Worm (Caenorhabditis elegans) whole organism, young adult: ENCODE data around the gene B0454.6.

Experiments used
- B0019.2 ChIP-seq: fragments of 200-800 bp; sonication (Bioruptor generic); conservative IDR thresholded peaks from 2 replicates; pipeline ENCODE4 v1.3.6; 2022; ENCODE audit warnings: missing genetic modification reagents, missing genetic modification characterization, missing compliant biosample characterization
- B0035.1 ChIP-seq: sonication (generic microtip); optimal IDR thresholded peaks from 2 replicates; lab custom pipeline; 2016; ENCODE audit warnings: missing genetic modification characterization, mild to moderate bottlenecking, missing compliant biosample characterization, missing genotype, missing genetic modification reagents
- F23B12.7 ChIP-seq: sonication (generic microtip); optimal IDR thresholded peaks from 2 replicates; lab custom pipeline; 2017; ENCODE audit warnings: missing genetic modification characterization, mild to moderate bottlenecking, missing compliant biosample characterization, antibody characterized with exemption, moderate library complexity; ENCODE audit not compliant: insufficient read depth
- F33H1.4 ChIP-seq: fragments of 200-800 bp; sonication (Bioruptor generic); IDR thresholded peaks from 2 replicates; pipeline ENCODE4 v1.3.6; 2022; ENCODE audit warnings: missing genetic modification reagents, missing genetic modification characterization, missing compliant biosample characterization
- F55B11.4 ChIP-seq: sonication (generic microtip); optimal IDR thresholded peaks from 2 replicates; lab custom pipeline; 2016; ENCODE audit warnings: missing compliant biosample characterization, missing genetic modification characterization, borderline replicate concordance; ENCODE audit not compliant: insufficient read depth
- F57A8.1 ChIP-seq: fragments of 200-800 bp; sonication (Bioruptor generic); optimal IDR thresholded peaks from 2 replicates; lab custom pipeline; 2018; ENCODE audit warnings: mild to moderate bottlenecking, missing genetic modification characterization, moderate library complexity, missing compliant biosample characterization
- F57C9.4 ChIP-seq: sonication (generic microtip); optimal IDR thresholded peaks from 2 replicates; lab custom pipeline; 2017; ENCODE audit warnings: mild to moderate bottlenecking, missing genetic modification characterization, missing compliant biosample characterization
- akir-1 ChIP-seq: fragments of 200-800 bp; sonication (Bioruptor generic); optimal IDR thresholded peaks from 2 replicates; lab custom pipeline; 2018; ENCODE audit warnings: mild to moderate bottlenecking, missing genetic modification characterization, moderate library complexity, missing compliant biosample characterization
- aptf-3 ChIP-seq: fragments of 200-800 bp; sonication (Bioruptor generic); IDR thresholded peaks from 2 replicates; pipeline ENCODE4 v1.3.6; 2022; ENCODE audit warnings: missing genetic modification characterization, missing compliant biosample characterization
- atf-7 ChIP-seq: sonication (generic microtip); optimal IDR thresholded peaks from 2 replicates; lab custom pipeline; 2017; ENCODE audit warnings: mild to moderate bottlenecking, missing genetic modification characterization, missing compliant biosample characterization
- attf-6 ChIP-seq: fragments of 200-800 bp; sonication (Bioruptor generic); IDR thresholded peaks from 2 replicates; pipeline ENCODE4 v1.3.6; 2022; ENCODE audit warnings: missing genetic modification reagents, missing genetic modification characterization, missing compliant biosample characterization
- bed-1 ChIP-seq: fragments of 200-800 bp; sonication (Bioruptor generic); IDR thresholded peaks from 2 replicates; pipeline ENCODE4 v1.3.6; 2022; ENCODE audit warnings: missing genetic modification reagents, missing genetic modification characterization, missing compliant biosample characterization
- ceh-100 ChIP-seq: fragments of 200-800 bp; sonication (Bioruptor generic); IDR thresholded peaks from 2 replicates; pipeline ENCODE4 v1.3.6; 2022; ENCODE audit warnings: missing genetic modification reagents, missing genetic modification characterization, missing compliant biosample characterization
- ceh-58 ChIP-seq: fragments of 200-800 bp; sonication (Bioruptor generic); IDR thresholded peaks from 2 replicates; pipeline ENCODE4 v1.3.6; 2022; ENCODE audit warnings: missing genetic modification characterization, missing compliant biosample characterization
- die-1 ChIP-seq: sonication (generic microtip); optimal IDR thresholded peaks from 2 replicates; lab custom pipeline; 2016; ENCODE audit warnings: missing genotype, mild to moderate bottlenecking, missing genetic modification characterization, missing compliant biosample characterization
- egl-18 ChIP-seq: fragments of 200-800 bp; sonication (Bioruptor generic); IDR thresholded peaks from 2 replicates; pipeline ENCODE4 v1.3.6; 2022; ENCODE audit warnings: missing genetic modification reagents, missing genetic modification characterization, missing compliant biosample characterization
- fkh-3 ChIP-seq: sonication (generic microtip); optimal IDR thresholded peaks from 2 replicates; lab custom pipeline; 2016; ENCODE audit warnings: mild to moderate bottlenecking, missing genetic modification characterization, missing compliant biosample characterization
- him-1 ChIP-seq: sonication (generic microtip); optimal IDR thresholded peaks from 2 replicates; lab custom pipeline; 2016; ENCODE audit warnings: missing genotype, missing genetic modification reagents, missing genetic modification characterization, missing compliant biosample characterization
- hlh-12 ChIP-seq: sonication (generic microtip); optimal IDR thresholded peaks from 2 replicates; lab custom pipeline; 2016; ENCODE audit warnings: missing genetic modification characterization, missing compliant biosample characterization
- hmg-1.2 ChIP-seq: fragments of 200-800 bp; sonication (Bioruptor generic); IDR thresholded peaks from 2 replicates; pipeline ENCODE4 v1.3.6; 2022; ENCODE audit warnings: missing genetic modification reagents, missing genetic modification characterization, missing compliant biosample characterization
- hrde-1 ChIP-seq: sonication (generic microtip); optimal IDR thresholded peaks from 2 replicates; lab custom pipeline; 2016; ENCODE audit warnings: missing genetic modification characterization, mild to moderate bottlenecking, missing compliant biosample characterization, moderate library complexity, missing genotype, missing genetic modification reagents, borderline replicate concordance
- hsf-1 ChIP-seq: fragments of 200-800 bp; sonication (Bioruptor generic); IDR thresholded peaks from 2 replicates; pipeline ENCODE4 v1.3.6; 2022; ENCODE audit warnings: missing genetic modification reagents, missing genetic modification characterization, missing compliant biosample characterization
- lsl-1 ChIP-seq: fragments of 200-800 bp; sonication (Bioruptor generic); optimal IDR thresholded peaks from 2 replicates; lab custom pipeline; 2018; ENCODE audit warnings: mild to moderate bottlenecking, missing genetic modification characterization, moderate library complexity, missing compliant biosample characterization
- lsy-27 ChIP-seq: sonication (generic microtip); optimal IDR thresholded peaks from 2 replicates; lab custom pipeline; 2017; ENCODE audit warnings: missing genetic modification characterization, mild to moderate bottlenecking, missing compliant biosample characterization, antibody characterized with exemption, missing genotype, borderline replicate concordance; ENCODE audit not compliant: insufficient read depth
- madf-3 ChIP-seq: fragments of 200-800 bp; sonication (Bioruptor generic); IDR thresholded peaks from 2 replicates; pipeline ENCODE4 v1.3.6; 2022; ENCODE audit warnings: missing genetic modification reagents, missing genetic modification characterization, missing compliant biosample characterization
- madf-6 ChIP-seq: fragments of 200-800 bp; sonication (Bioruptor generic); IDR thresholded peaks from 2 replicates; pipeline ENCODE4 v1.3.6; 2022; ENCODE audit warnings: missing genetic modification reagents, missing genetic modification characterization, missing compliant biosample characterization
- mcd-1 ChIP-seq: fragments of 200-800 bp; sonication (Bioruptor generic); IDR thresholded peaks from 2 replicates; pipeline ENCODE4 v1.3.6; 2022; ENCODE audit warnings: missing genetic modification reagents, missing genetic modification characterization, missing compliant biosample characterization
- mes-4 ChIP-seq: sonication (generic microtip); optimal IDR thresholded peaks from 2 replicates; lab custom pipeline; 2016; ENCODE audit warnings: missing genotype, missing genetic modification characterization, missing compliant biosample characterization
- mxl-1 ChIP-seq: sonication (generic microtip); optimal IDR thresholded peaks from 2 replicates; lab custom pipeline; 2016; ENCODE audit warnings: missing genetic modification characterization, missing compliant biosample characterization
- nfya-1 ChIP-seq: sonication (generic microtip); optimal IDR thresholded peaks from 2 replicates; lab custom pipeline; 2017; ENCODE audit warnings: antibody characterized with exemption, missing compliant biosample characterization, missing genetic modification characterization, borderline replicate concordance; ENCODE audit not compliant: insufficient read depth
- nfya-2 ChIP-seq: fragments of 200-800 bp; sonication (Bioruptor generic); IDR thresholded peaks from 2 replicates; pipeline ENCODE4 v1.3.6; 2022; ENCODE audit warnings: missing genetic modification reagents, missing genetic modification characterization, missing compliant biosample characterization
- nhr-80 ChIP-seq: sonication (generic microtip); optimal IDR thresholded peaks from 2 replicates; lab custom pipeline; 2016; ENCODE audit warnings: missing genetic modification characterization, missing compliant biosample characterization
- rec-8 ChIP-seq, 2 experiments: sonication (generic microtip); optimal IDR thresholded peaks; 2 replicates each; lab custom pipeline; 2016; ENCODE audit warnings: mild to moderate bottlenecking in 2 of 2, missing genetic modification characterization in 2 of 2, missing genetic modification reagents in 2 of 2, missing genotype in 2 of 2, missing biosample characterization in 1 of 2, missing compliant biosample characterization in 1 of 2, moderate library complexity in 1 of 2
- rpc-1 ChIP-seq, 2 experiments: fragments of 150-350 bp in 1 of 2; sonication (generic microtip) in 1 of 2; optimal IDR thresholded peaks; 2 replicates each; lab custom pipeline; 2014 to 2018; ENCODE audit warnings: missing biosample characterization in 1 of 2, missing genetic modification characterization in 1 of 2, missing genetic modification reagents in 1 of 2, missing genotype in 1 of 2
- snpc-1.3 ChIP-seq: sonication (generic microtip); optimal IDR thresholded peaks from 2 replicates; lab custom pipeline; 2017; ENCODE audit warnings: missing genetic modification characterization, mild to moderate bottlenecking, missing compliant biosample characterization, antibody characterized with exemption, moderate library complexity, missing genotype, missing genetic modification reagents; ENCODE audit not compliant: insufficient read depth
- snpc-4 ChIP-seq, 5 experiments: fragments of 150-350 bp in 1 of 5; sonication (generic microtip) in 4 of 5; optimal IDR thresholded peaks; 2 replicates each; lab custom pipeline; 2014 to 2018; ENCODE audit warnings: missing genetic modification characterization in 5 of 5, missing biosample characterization in 3 of 5, antibody characterized with exemption in 2 of 5, mild to moderate bottlenecking in 2 of 5, missing compliant biosample characterization in 2 of 5, missing genotype in 2 of 5, moderate library complexity in 2 of 5, missing genetic modification reagents in 1 of 5
- somi-1 ChIP-seq: fragments of 200-800 bp; sonication (Bioruptor generic); optimal IDR thresholded peaks from 2 replicates; lab custom pipeline; 2018; ENCODE audit warnings: mild to moderate bottlenecking, missing genetic modification characterization, missing compliant biosample characterization
- tbx-9 ChIP-seq: sonication (generic microtip); optimal IDR thresholded peaks from 2 replicates; lab custom pipeline; 2016; ENCODE audit warnings: borderline replicate concordance, missing genetic modification characterization, inconsistent platforms, missing compliant biosample characterization

Gene B0454.6

DNA sequence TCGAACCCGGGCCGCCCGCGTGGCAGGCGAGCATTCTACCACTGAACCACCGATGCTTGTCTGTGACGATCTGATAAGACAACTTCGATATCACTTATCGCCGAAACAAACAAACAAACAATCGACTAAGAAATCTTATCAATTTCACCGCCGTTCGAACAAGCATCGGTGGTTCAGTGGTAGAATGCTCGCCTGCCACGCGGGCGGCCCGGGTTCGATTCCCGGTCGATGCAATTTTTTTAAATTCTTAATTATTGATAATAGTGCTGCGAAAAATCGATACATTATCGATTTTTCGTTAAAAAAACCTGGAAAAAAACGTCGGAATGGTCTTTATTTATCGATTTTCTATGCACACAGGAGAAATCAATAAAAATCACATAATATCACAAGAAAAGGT is 29.6 kb downstream of the B0454.6 start (continued):
- TF ChIP-seq akir-1 (GFP tag; lab: Kevin White, UChicago) (no peak), snpc-1.3 (tag; lab: Kevin White, UChicago) (peak; percentile 56), mes-4 (no peak)

DNA sequence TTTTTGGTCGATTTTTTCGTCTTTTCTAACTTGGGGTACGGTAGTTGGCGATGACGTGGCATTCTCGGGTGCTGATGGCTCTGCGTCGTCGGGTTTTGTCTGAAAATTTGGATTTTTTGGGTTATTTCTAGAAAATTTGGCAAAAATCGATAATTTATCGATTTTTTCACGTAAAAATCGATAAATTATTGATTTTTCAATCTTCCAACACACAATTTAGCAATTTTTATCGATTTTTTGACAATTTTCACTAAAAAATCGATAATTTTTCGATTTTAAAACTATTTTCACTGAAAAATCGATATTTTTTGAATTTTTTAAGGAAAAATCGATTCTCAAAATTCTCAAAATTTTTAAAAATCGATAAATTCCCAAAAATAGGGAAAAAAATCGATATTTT is 30.3 kb downstream of the B0454.6 start:
- TF ChIP-seq nfya-2: no peak

ce11 chrII:3063366-3063765 is 30.8 kb downstream of the B0454.6 start:
- TF ChIP-seq hmg-1.2 (GFP tag; lab: Robert Waterston, UW) (no peak), madf-6 (GFP tag; lab: Robert Waterston, UW) (no peak), nhr-80 (tag; lab: Kevin White, UChicago) (no peak)

DNA sequence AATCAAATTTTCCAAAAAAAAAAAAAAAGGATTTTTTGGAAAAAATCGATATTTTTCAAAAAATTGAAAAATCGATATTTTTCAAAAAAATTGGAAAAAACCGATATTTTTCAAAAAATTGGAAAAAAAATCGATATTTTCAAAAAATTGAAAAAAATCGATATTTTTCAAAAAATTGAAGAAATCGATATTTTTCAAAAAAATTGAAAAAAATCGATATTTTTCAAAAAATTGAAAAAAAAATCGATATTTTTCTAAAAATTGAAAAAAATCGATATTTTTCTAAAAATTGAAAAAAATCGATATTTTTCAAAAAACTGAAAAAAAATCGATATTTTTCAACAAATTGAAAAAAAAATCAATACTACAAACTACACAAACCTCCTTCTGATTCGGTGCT is 31.4 kb downstream of the B0454.6 start:
- TF ChIP-seq akir-1 (GFP tag; lab: Kevin White, UChicago) (no peak), F57C9.4 (tag; lab: Kevin White, UChicago) (no peak), atf-7 (tag; lab: Kevin White, UChicago) (no peak), aptf-3 (no peak), die-1 (no peak), nfya-1 (tag; lab: Kevin White, UChicago) (no peak), lsy-27 (tag; lab: Kevin White, UChicago) (no peak), B0019.2 (GFP tag; lab: Robert Waterston, UW) (no peak), ceh-58 (GFP tag; lab: Robert Waterston, UW) (no peak), ceh-100 (GFP tag; lab: Robert Waterston, UW) (no peak), egl-18 (GFP tag; lab: Robert Waterston, UW) (no peak), rec-8 (tag; optimal IDR thresholded peaks at IDR 0.05; lab: Kevin White, UChicago) (no peak), rpc-1 (optimal IDR thresholded peaks at IDR 0.05; lab: Kevin White, UChicago) (no peak), rpc-1 (tag; optimal IDR thresholded peaks at IDR 0.05; lab: Kevin White, UChicago) (no peak), madf-3 (GFP tag; lab: Robert Waterston, UW) (no peak), nhr-80 (tag; lab: Kevin White, UChicago) (no peak), attf-6 (no peak), fkh-3 (tag; lab: Kevin White, UChicago) (no peak)

DNA sequence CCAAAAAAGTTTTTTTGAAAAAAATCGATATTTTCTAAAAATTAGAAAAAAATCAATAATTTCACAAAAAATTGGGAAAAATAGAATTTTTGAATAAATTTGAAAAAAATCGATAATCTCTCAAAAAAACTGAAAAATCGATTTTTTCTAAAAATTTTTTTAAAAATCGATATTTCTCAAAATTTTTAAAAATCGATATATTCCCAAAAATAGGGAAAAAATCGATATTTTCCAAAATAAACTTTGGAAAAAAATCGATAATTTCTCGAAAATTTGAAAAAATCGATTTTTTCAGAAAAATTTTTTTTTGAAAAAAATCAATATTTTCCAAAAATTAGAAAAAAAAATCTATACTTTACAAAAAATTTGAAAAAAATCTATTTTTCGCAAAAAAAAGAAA is 32.1 kb downstream of the B0454.6 start:
- no peak for TF ChIP-seq F33H1.4 (GFP tag; lab: Robert Waterston, UW)
- TF ChIP-seq F57A8.1: no peak
- no peak for TF ChIP-seq mxl-1 (tag; lab: Kevin White, UChicago)
- TF ChIP-seq somi-1 (GFP tag; lab: Kevin White, UChicago): no peak
- no peak for TF ChIP-seq him-1

- TF ChIP-seq madf-3 (GFP tag; lab: Robert Waterston, UW): no peak
- no peak for TF ChIP-seq F23B12.7 (tag; lab: Kevin White, UChicago)
- TF ChIP-seq lsl-1 (GFP tag; lab: Kevin White, UChicago): no peak
- no peak for TF ChIP-seq snpc-4 (GFP tag; optimal IDR thresholded peaks at IDR 0.05; lab: Kevin White, UChicago)
- TF ChIP-seq snpc-4 (tag; optimal IDR thresholded peaks at IDR 0.05; lab: Kevin White, UChicago): no peak
- TF ChIP-seq F57A8.1: no peak
- TF ChIP-seq hlh-12 (tag; lab: Kevin White, UChicago): no peak
- no peak for TF ChIP-seq F55B11.4 (tag; lab: Kevin White, UChicago)
- no peak for TF ChIP-seq hrde-1 (tag; lab: Kevin White, UChicago)
- no peak for TF ChIP-seq bed-1
- no peak for TF ChIP-seq hsf-1
- TF ChIP-seq tbx-9 (tag; lab: Kevin White, UChicago): no peak
- TF ChIP-seq F33H1.4 (GFP tag; lab: Robert Waterston, UW): no peak
- TF ChIP-seq B0035.1: no peak
- no peak for TF ChIP-seq mcd-1 (GFP tag; lab: Robert Waterston, UW)
- TF ChIP-seq, all 124 proteins: peak for 0
Observed at ce11 chrII:3065086-3065485, 32.5 kb downstream of the B0454.6 start.
